Worm (Caenorhabditis elegans) whole organism, midembryonic: ENCODE measurements around the gene F09G2.8.

Source experiments
- T22C8.4 ChIP-seq: fragments of 200-800 bp; sonication (Bioruptor generic); IDR thresholded peaks from 2 replicates; pipeline ENCODE4 v1.3.6; 2022; ENCODE audit warnings: missing genetic modification characterization, missing compliant biosample characterization
- cog-1 ChIP-seq: sonication (generic microtip); optimal IDR thresholded peaks from 2 replicates; lab custom pipeline; 2016; ENCODE audit warnings: missing genetic modification characterization, missing compliant biosample characterization
- flt-1 ChIP-seq: fragments of 200-800 bp; sonication (Bioruptor generic); IDR thresholded peaks from 2 replicates; pipeline ENCODE4 v1.3.6; 2022; ENCODE audit warnings: missing genetic modification characterization, missing compliant biosample characterization
- klf-2 ChIP-seq: fragments of 200-800 bp; sonication (Bioruptor generic); conservative IDR thresholded peaks from 2 replicates; pipeline ENCODE4 v1.3.6; 2022; ENCODE audit warnings: missing genetic modification reagents, missing genetic modification characterization, missing compliant biosample characterization
- med-1 ChIP-seq: sonication (generic microtip); optimal IDR thresholded peaks from 2 replicates; lab custom pipeline; 2017; ENCODE audit warnings: missing genetic modification characterization, mild to moderate bottlenecking, missing compliant biosample characterization, antibody characterized with exemption, missing genetic modification reagents; ENCODE audit not compliant: insufficient read depth
- ref-1 ChIP-seq: fragments of 200-800 bp; sonication (Bioruptor generic); conservative IDR thresholded peaks from 2 replicates; pipeline ENCODE4 v1.3.6; 2022; ENCODE audit warnings: missing genetic modification reagents, missing genetic modification characterization, missing compliant biosample characterization
- tab-1 ChIP-seq: fragments of 200-800 bp; sonication (Bioruptor generic); IDR thresholded peaks from 2 replicates; pipeline ENCODE4 v1.3.6; 2022; ENCODE audit warnings: missing genetic modification characterization, missing compliant biosample characterization
- ztf-23 ChIP-seq: fragments of 200-800 bp; sonication (Bioruptor generic); IDR thresholded peaks from 2 replicates; pipeline ENCODE4 v1.3.6; 2022; ENCODE audit warnings: missing genetic modification reagents, missing genetic modification characterization, missing compliant biosample characterization
- ztf-29 ChIP-seq: fragments of 200-800 bp; sonication (Bioruptor generic); IDR thresholded peaks from 2 replicates; pipeline ENCODE4 v1.3.6; 2022; ENCODE audit warnings: missing genetic modification reagents, missing genetic modification characterization, missing compliant biosample characterization

- TF ChIP-seq flt-1 (no peak), klf-2 (GFP tag; lab: Robert Waterston, UW) (no peak), T22C8.4 (GFP tag; lab: Robert Waterston, UW) (no peak), med-1 (GFP tag; lab: Kevin White, UChicago) (no peak), cog-1 (tag; lab: Kevin White, UChicago) (no peak), tab-1 (no peak), ref-1 (GFP tag; lab: Robert Waterston, UW) (no peak), ztf-23 (GFP tag; lab: Robert Waterston, UW) (no peak), ztf-29 (no peak)
These were observed 21.3 kb upstream of the F09G2.8 start, which contains the start of gene soap-1 for ce11 chrV:7214802-7215201.
